Worm (Caenorhabditis elegans): ENCODE results near the gene H39E20.1.

DNA sequence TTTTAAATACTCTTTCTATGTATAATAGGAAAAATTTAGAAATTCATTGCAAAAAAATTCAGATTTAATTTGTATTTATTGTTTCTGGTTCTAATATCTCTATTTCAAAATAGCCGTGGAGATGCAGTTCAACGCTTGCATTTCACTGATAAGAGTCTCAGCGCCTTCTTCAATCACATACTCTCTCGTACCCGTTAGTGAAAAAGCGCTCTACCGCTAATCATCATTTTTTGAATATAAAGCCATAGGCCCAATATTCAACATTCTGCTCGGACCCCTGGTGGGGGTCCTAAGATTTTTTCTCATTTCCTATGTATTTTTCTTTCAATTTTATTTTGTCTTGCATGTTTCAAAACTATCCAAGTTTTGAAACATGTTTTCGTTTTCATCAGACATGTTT, 23.1 kb upstream of the H39E20.1 start:
- TF ChIP-seq nhr-76 (tag; optimal IDR thresholded peaks at IDR 0.05) (no peak), lin-13 (tag; optimal IDR thresholded peaks at IDR 0.05) (no peak), lsy-2 (tag; optimal IDR thresholded peaks at IDR 0.05) (no peak), ztf-11 (tag; optimal IDR thresholded peaks at IDR 0.05) (no peak), snpc-4 (tag; optimal IDR thresholded peaks at IDR 0.05) (no peak), nhr-2 (tag; optimal IDR thresholded peaks at IDR 0.05) (no peak), elt-3 (tag; optimal IDR thresholded peaks at IDR 0.05) (no peak), nhr-28 (tag; optimal IDR thresholded peaks at IDR 0.05) (no peak), mep-1 (tag; optimal IDR thresholded peaks at IDR 0.05) (no peak), unc-62 (GFP tag; optimal IDR thresholded peaks at IDR 0.05) (no peak), lin-32 (GFP tag; optimal IDR thresholded peaks at IDR 0.05) (no peak)
